Worm (Caenorhabditis elegans) whole organism, young adult: ENCODE measurements around the gene Y26G10.5.
A peak's percentile ranks its signal among the peaks of the same experiment; 100 is the strongest.

Experiments used
- C17E4.6 ChIP-seq: fragments of 200-800 bp; sonication (Bioruptor generic); IDR thresholded peaks from 2 replicates; pipeline ENCODE4 v1.3.6; 2022; ENCODE audit warnings: missing genetic modification reagents, missing genetic modification characterization, missing compliant biosample characterization
- D2030.7 ChIP-seq: fragments of 200-800 bp; sonication (Bioruptor generic); IDR thresholded peaks from 2 replicates; pipeline ENCODE4 v1.3.6; 2022; ENCODE audit warnings: missing genetic modification reagents, missing genetic modification characterization, missing compliant biosample characterization
- F23B12.7 ChIP-seq: sonication (generic microtip); optimal IDR thresholded peaks from 2 replicates; lab custom pipeline; 2017; ENCODE audit warnings: missing genetic modification characterization, mild to moderate bottlenecking, missing compliant biosample characterization, antibody characterized with exemption, moderate library complexity; ENCODE audit not compliant: insufficient read depth
- F49E8.2 ChIP-seq: sonication (generic microtip); optimal IDR thresholded peaks from 3 replicates; lab custom pipeline; 2017; ENCODE audit warnings: missing genetic modification characterization, mild to moderate bottlenecking, missing compliant biosample characterization, antibody characterized with exemption, moderate library complexity; ENCODE audit not compliant: insufficient read depth
- bed-1 ChIP-seq: fragments of 200-800 bp; sonication (Bioruptor generic); IDR thresholded peaks from 2 replicates; pipeline ENCODE4 v1.3.6; 2022; ENCODE audit warnings: missing genetic modification reagents, missing genetic modification characterization, missing compliant biosample characterization
- him-1 ChIP-seq: sonication (generic microtip); optimal IDR thresholded peaks from 2 replicates; lab custom pipeline; 2016; ENCODE audit warnings: missing genotype, missing genetic modification reagents, missing genetic modification characterization, missing compliant biosample characterization
- hrde-1 ChIP-seq: sonication (generic microtip); optimal IDR thresholded peaks from 2 replicates; lab custom pipeline; 2016; ENCODE audit warnings: missing genetic modification characterization, mild to moderate bottlenecking, missing compliant biosample characterization, moderate library complexity, missing genotype, missing genetic modification reagents, borderline replicate concordance
- hsf-1 ChIP-seq: fragments of 200-800 bp; sonication (Bioruptor generic); IDR thresholded peaks from 2 replicates; pipeline ENCODE4 v1.3.6; 2022; ENCODE audit warnings: missing genetic modification reagents, missing genetic modification characterization, missing compliant biosample characterization
- lag-1 ChIP-seq: fragments of 200-800 bp; sonication (Bioruptor generic); IDR thresholded peaks from 2 replicates; pipeline ENCODE4 v1.3.6; 2022; ENCODE audit warnings: missing genetic modification reagents, missing genetic modification characterization, missing compliant biosample characterization
- lsl-1 ChIP-seq: fragments of 200-800 bp; sonication (Bioruptor generic); optimal IDR thresholded peaks from 2 replicates; lab custom pipeline; 2018; ENCODE audit warnings: mild to moderate bottlenecking, missing genetic modification characterization, moderate library complexity, missing compliant biosample characterization
- madf-6 ChIP-seq: fragments of 200-800 bp; sonication (Bioruptor generic); IDR thresholded peaks from 2 replicates; pipeline ENCODE4 v1.3.6; 2022; ENCODE audit warnings: missing genetic modification reagents, missing genetic modification characterization, missing compliant biosample characterization
- nhr-80 ChIP-seq: sonication (generic microtip); optimal IDR thresholded peaks from 2 replicates; lab custom pipeline; 2016; ENCODE audit warnings: missing genetic modification characterization, missing compliant biosample characterization
- snpc-3.4 ChIP-seq: sonication (generic microtip); optimal IDR thresholded peaks from 2 replicates; lab custom pipeline; 2017; ENCODE audit warnings: missing genetic modification characterization, mild to moderate bottlenecking, missing compliant biosample characterization, antibody characterized with exemption, moderate library complexity, missing genotype, missing genetic modification reagents
- somi-1 ChIP-seq: fragments of 200-800 bp; sonication (Bioruptor generic); optimal IDR thresholded peaks from 2 replicates; lab custom pipeline; 2018; ENCODE audit warnings: mild to moderate bottlenecking, missing genetic modification characterization, missing compliant biosample characterization
- ztf-6 ChIP-seq: fragments of 200-800 bp; sonication (Bioruptor generic); IDR thresholded peaks from 2 replicates; pipeline ENCODE4 v1.3.6; 2022; ENCODE audit warnings: missing genetic modification reagents, missing genetic modification characterization, missing compliant biosample characterization

Gene Y26G10.5

DNA sequence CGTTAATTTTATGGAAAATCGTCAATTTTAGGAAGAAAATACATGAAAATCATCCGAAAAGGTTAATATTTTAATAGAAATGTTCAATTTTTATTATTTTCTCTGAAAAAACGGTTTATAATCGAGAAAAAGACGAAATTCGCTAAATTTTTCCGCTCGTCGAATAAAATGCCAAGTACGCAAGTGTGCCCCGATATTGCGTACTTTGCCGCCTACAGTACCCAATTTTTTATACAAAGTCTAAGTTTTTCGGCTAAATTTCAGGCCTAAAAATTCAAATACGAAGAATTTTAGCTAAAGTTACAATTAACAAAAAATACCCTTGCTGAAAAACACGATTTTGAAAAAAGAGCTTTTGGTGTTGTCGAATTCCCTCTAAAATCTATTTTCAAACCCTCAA, 41.8 kb downstream of the Y26G10.5 start (continued):
- TF ChIP-seq F23B12.7, result no peak

ce11 chrV:17655205-17655604, 45.4 kb downstream of the Y26G10.5 start:
- TF ChIP-seq hsf-1 (0 out of 2 replicates have a peak, but pooled peaks have one; percentile 25), snpc-3.4 (tag; lab: Kevin White, UChicago) (no peak), lsl-1 (GFP tag; lab: Kevin White, UChicago) (peak; percentile 75), ztf-6 (no peak), D2030.7 (GFP tag; lab: Robert Waterston, UW) (peak; percentile 48; the same call in 1 of the 2 replicates), him-1 (no peak), F49E8.2 (tag; lab: Kevin White, UChicago) (peak; percentile 2), somi-1 (GFP tag; lab: Kevin White, UChicago) (no peak), madf-6 (GFP tag; lab: Robert Waterston, UW) (peak; percentile 64)

ce11 chrV:17650427-17650826, 50.2 kb downstream of the Y26G10.5 start, which contains the start of gene fbxa-192:
Gene fbxa-192 (minus strand): TSS chrV:17650527.
- TF ChIP-seq C17E4.6 (GFP tag; lab: Robert Waterston, UW), result no peak
- TF ChIP-seq bed-1 (GFP tag; lab: Robert Waterston, UW), result no peak
- no peak for TF ChIP-seq lag-1
- TF ChIP-seq snpc-3.4 (tag; lab: Kevin White, UChicago), result no peak
- no peak for TF ChIP-seq nhr-80 (tag; lab: Kevin White, UChicago)
- no peak for TF ChIP-seq hrde-1
